Fruit fly (Drosophila melanogaster): ENCODE measurements around the gene Sh.

Gene Sh

dm6 chrX:17967046-17967445 is 96.0 kb downstream of the Sh start (continued):
- TF ChIP-seq CG4854 (GFP tag; optimal IDR thresholded peaks at IDR 0.05) (no peak), wek (GFP tag; optimal IDR thresholded peaks at IDR 0.05) (no peak), crol (GFP tag; IDR thresholded peaks at IDR 0.05) (no peak), nom (GFP tag; optimal IDR thresholded peaks at IDR 0.05) (no peak), odd (GFP tag; optimal IDR thresholded peaks at IDR 0.05) (no peak), Mrtf (GFP tag; IDR thresholded peaks at IDR 0.05) (no peak), Fer3 (tag; optimal IDR thresholded peaks at IDR 0.05) (no peak), Blimp-1 (GFP tag; optimal IDR thresholded peaks at IDR 0.05) (no peak), D19B (GFP tag; optimal IDR thresholded peaks at IDR 0.05) (no peak), B-H2 (GFP tag; optimal IDR thresholded peaks at IDR 0.05) (no peak), CG2678 (tag; optimal IDR thresholded peaks at IDR 0.05) (no peak), CG11398 (GFP tag; optimal IDR thresholded peaks at IDR 0.05) (no peak), Dfd (GFP tag; optimal IDR thresholded peaks at IDR 0.05) (no peak)

DNA sequence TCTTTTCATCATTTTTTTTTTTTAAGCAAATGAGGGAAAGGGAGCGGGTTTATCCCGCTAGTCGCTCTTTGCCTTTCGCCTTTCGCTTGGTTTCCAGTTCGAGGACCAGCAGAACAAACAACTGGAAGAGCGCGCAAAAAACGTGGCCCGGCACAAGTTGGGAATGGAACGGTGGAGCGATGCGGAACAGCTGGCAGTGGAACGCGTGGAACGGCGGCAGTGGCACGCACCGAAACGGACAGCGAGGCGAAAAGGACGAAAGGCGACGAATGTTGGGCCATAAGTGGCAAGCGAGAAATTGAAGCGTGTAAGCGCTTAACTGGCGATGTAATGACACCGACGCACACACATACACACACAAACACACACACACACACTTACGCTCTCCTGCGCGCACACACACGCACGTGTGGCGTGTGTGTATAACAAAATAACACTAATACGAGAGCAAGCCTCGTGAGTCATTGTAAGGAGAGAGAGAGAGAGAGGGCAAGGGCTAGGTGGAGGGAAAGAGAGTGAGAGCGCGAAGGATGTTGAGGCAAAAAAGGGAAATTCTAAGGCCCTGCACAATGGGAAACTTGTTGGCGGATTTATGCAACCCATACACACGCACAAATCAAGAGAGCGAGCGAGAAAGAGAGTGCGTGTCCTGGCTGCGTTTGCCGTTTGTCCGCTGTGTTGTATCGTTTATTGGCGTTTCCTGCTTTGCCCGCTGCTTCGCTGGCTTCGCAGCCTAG is 99.9 kb downstream of the Sh start:
- TF ChIP-seq CG14667 (GFP tag; IDR thresholded peaks at IDR 0.05), result no peak
- TF ChIP-seq CG17328 (GFP tag; IDR thresholded peaks at IDR 0.05), result no peak
- TF ChIP-seq sr (GFP tag; IDR thresholded peaks at IDR 0.05), result no peak
- no peak for TF ChIP-seq sd (tag; optimal IDR thresholded peaks at IDR 0.05)
- no peak for TF ChIP-seq trh (GFP tag; optimal IDR thresholded peaks at IDR 0.05)
- TF ChIP-seq CG7987 (GFP tag; optimal IDR thresholded peaks at IDR 0.05), result no peak
- TF ChIP-seq CG30403 (GFP tag; optimal IDR thresholded peaks at IDR 0.05), result no peak
- TF ChIP-seq CG3995 (GFP tag; optimal IDR thresholded peaks at IDR 0.05), result no peak
- TF ChIP-seq CrebB (tag; optimal IDR thresholded peaks at IDR 0.05), result no peak
- TF ChIP-seq CG32772 (GFP tag; IDR thresholded peaks at IDR 0.05), result no peak
- TF ChIP-seq CG9727 (GFP tag; optimal IDR thresholded peaks at IDR 0.05), result no peak
- TF ChIP-seq crol (GFP tag; IDR thresholded peaks at IDR 0.05), result peak; percentile 40; the same call in 1 of the 2 replicates
- TF ChIP-seq CG14860 (GFP tag; IDR thresholded peaks at IDR 0.05; ENCODE audit: partially characterized antibody), result no peak
- no peak for TF ChIP-seq odd (GFP tag; optimal IDR thresholded peaks at IDR 0.05)
- TF ChIP-seq CG15269 (tag; optimal IDR thresholded peaks at IDR 0.05), result no peak
- no peak for TF ChIP-seq sim (GFP tag; IDR thresholded peaks at IDR 0.05)
- peak; percentile 39 for TF ChIP-seq cg (GFP tag; optimal IDR thresholded peaks at IDR 0.05)
- no peak for TF ChIP-seq CG4707 (GFP tag; optimal IDR thresholded peaks at IDR 0.05)
- TF ChIP-seq pfk (GFP tag; optimal IDR thresholded peaks at IDR 0.05), result peak; percentile 96
- TF ChIP-seq ewg (GFP tag; optimal IDR thresholded peaks at IDR 0.05), result peak; percentile 46
- TF ChIP-seq CG16779 (GFP tag; IDR thresholded peaks at IDR 0.05), result no peak
- peak; percentile 78 for TF ChIP-seq CG8478 (optimal IDR thresholded peaks at IDR 0.05)
- no peak for TF ChIP-seq PHDP (tag; optimal IDR thresholded peaks at IDR 0.05)
- TF ChIP-seq CG4820 (GFP tag; optimal IDR thresholded peaks at IDR 0.05), result no peak
- TF ChIP-seq Sry-β (GFP tag; optimal IDR thresholded peaks at IDR 0.05), result no peak
- TF ChIP-seq CG13287 (GFP tag; IDR thresholded peaks at IDR 0.05; ENCODE audit: partially characterized antibody), result no peak
- no peak for TF ChIP-seq vfl (GFP tag; optimal IDR thresholded peaks at IDR 0.05)
- TF ChIP-seq CG1603 (tag; optimal IDR thresholded peaks at IDR 0.05), result no peak
- TF ChIP-seq Drgx (GFP tag; IDR thresholded peaks at IDR 0.05), result no peak
- TF ChIP-seq CG9876 (GFP tag; optimal IDR thresholded peaks at IDR 0.05), result no peak
- peak; percentile 51 for TF ChIP-seq scrt (GFP tag; optimal IDR thresholded peaks at IDR 0.05)
- no peak for TF ChIP-seq pnt (GFP tag; optimal IDR thresholded peaks at IDR 0.05)
- no peak for TF ChIP-seq ftz-f1 (GFP tag; optimal IDR thresholded peaks at IDR 0.05)
- no peak for TF ChIP-seq CG6272 (GFP tag; IDR thresholded peaks at IDR 0.05)
- peak; percentile 62 for TF ChIP-seq abd-A (tag; optimal IDR thresholded peaks at IDR 0.05)
- no peak for TF ChIP-seq tgo (GFP tag; IDR thresholded peaks at IDR 0.05)
- TF ChIP-seq CG17912 (GFP tag; optimal IDR thresholded peaks at IDR 0.05), result no peak
- TF ChIP-seq ase (GFP tag; IDR thresholded peaks at IDR 0.05), result no peak

Data from whole organism, embryonic.